Fruit fly (Drosophila melanogaster): ENCODE results near the gene Cdc16.

- TF ChIP-seq Sin3A (optimal IDR thresholded peaks at IDR 0.05) (no peak), insv (optimal IDR thresholded peaks at IDR 0.05) (no peak)
Observed at dm6 chr3R:23331280-23331679, 50.3 kb downstream of the Cdc16 start.

Measured in Kc167 (cell line).